Fruit fly (Drosophila melanogaster) whole organism, prepupa: ENCODE data around the gene Nhe2.

Experiments used
- Blimp-1 ChIP-seq: fragments of 200-800 bp; sonication (Bioruptor generic); optimal IDR thresholded peaks from 3 replicates; lab custom pipeline; 2017; ENCODE audit warnings: missing biosample characterization, missing genetic modification characterization, mild to moderate bottlenecking, moderate library complexity, missing genetic modification reagents
- CG10631 ChIP-seq: fragments of 200-800 bp; sonication (Bioruptor generic); optimal IDR thresholded peaks from 2 replicates; lab custom pipeline; 2016; ENCODE audit warnings: missing biosample characterization, missing genetic modification characterization
- CG11294 ChIP-seq: fragments of 200-800 bp; sonication (Bioruptor generic); IDR thresholded peaks from 2 replicates; pipeline ENCODE4 v1.3.6; 2022; ENCODE audit warnings: missing biosample characterization, missing genetic modification characterization
- CG11762 ChIP-seq: fragments of 200-800 bp; sonication (Bioruptor generic); optimal IDR thresholded peaks from 3 replicates; lab custom pipeline; 2016; ENCODE audit warnings: missing biosample characterization, missing genetic modification characterization; ENCODE audit not compliant: insufficient read depth
- CG15336 ChIP-seq: fragments of 200-800 bp; sonication (Bioruptor generic); IDR thresholded peaks from 2 replicates; pipeline ENCODE4 v1.3.6; 2022; ENCODE audit warnings: missing biosample characterization, missing genetic modification characterization
- CG16779 ChIP-seq: fragments of 200-800 bp; sonication (Bioruptor generic); optimal IDR thresholded peaks from 3 replicates; lab custom pipeline; 2017; ENCODE audit warnings: missing biosample characterization, mild to moderate bottlenecking, missing genetic modification characterization
- CG31627 ChIP-seq: fragments of 200-800 bp; sonication (Bioruptor generic); optimal IDR thresholded peaks from 3 replicates; lab custom pipeline; 2016; ENCODE audit warnings: missing biosample characterization, missing genetic modification characterization
- CG3919 ChIP-seq: fragments of 200-800 bp; sonication (Bioruptor generic); optimal IDR thresholded peaks from 3 replicates; lab custom pipeline; 2016; ENCODE audit warnings: missing biosample characterization, missing genetic modification characterization
- CG6163 ChIP-seq: fragments of 200-800 bp; sonication (Bioruptor generic); IDR thresholded peaks from 3 replicates; pipeline ENCODE4 v1.3.6; 2022; ENCODE audit warnings: missing biosample characterization, missing genetic modification characterization
- CG6792 ChIP-seq: fragments of 200-800 bp; sonication (Bioruptor generic); optimal IDR thresholded peaks from 3 replicates; lab custom pipeline; 2016; ENCODE audit warnings: missing biosample characterization, missing genetic modification characterization
- CG6808 ChIP-seq: fragments of 200-800 bp; sonication (Bioruptor generic); optimal IDR thresholded peaks from 3 replicates; lab custom pipeline; 2017; ENCODE audit warnings: missing biosample characterization, missing genetic modification characterization, mild to moderate bottlenecking, moderate library complexity, missing genetic modification reagents
- CG7368 ChIP-seq: fragments of 200-800 bp; sonication (Bioruptor generic); optimal IDR thresholded peaks from 3 replicates; lab custom pipeline; 2016; ENCODE audit warnings: missing biosample characterization, missing genetic modification characterization
- CG8319 ChIP-seq: fragments of 200-800 bp; sonication (Bioruptor generic); optimal IDR thresholded peaks from 3 replicates; lab custom pipeline; 2016; ENCODE audit warnings: missing biosample characterization, missing genetic modification characterization
- Eip75B ChIP-seq: fragments of 200-800 bp; sonication (Bioruptor generic); optimal IDR thresholded peaks from 3 replicates; lab custom pipeline; 2016; ENCODE audit warnings: missing biosample characterization, missing genetic modification characterization
- Eip78C ChIP-seq: fragments of 200-800 bp; sonication (Bioruptor generic); peaks from one replicate; lab custom pipeline; 2016; ENCODE audit warnings: missing biosample characterization, missing genetic modification characterization
- Eip93F ChIP-seq: fragments of 200-800 bp; sonication (Bioruptor generic); optimal IDR thresholded peaks from 2 replicates; lab custom pipeline; 2016; ENCODE audit warnings: missing biosample characterization, mild to moderate bottlenecking, missing genetic modification characterization
- Ets21C ChIP-seq: fragments of 200-800 bp; sonication (Bioruptor generic); optimal IDR thresholded peaks from 3 replicates; lab custom pipeline; 2016; ENCODE audit warnings: missing biosample characterization, missing genetic modification characterization
- Ets96B ChIP-seq: fragments of 200-800 bp; optimal IDR thresholded peaks from 2 replicates; lab custom pipeline; 2019; ENCODE audit warnings: missing biosample characterization, mild to moderate bottlenecking, missing genetic modification characterization, moderate library complexity
- Hr38 ChIP-seq: sonication (Bioruptor generic); optimal IDR thresholded peaks from 2 replicates; lab custom pipeline; 2016; ENCODE audit warnings: missing biosample characterization, missing genetic modification characterization
- Hr4 ChIP-seq: fragments of 200-800 bp; sonication (Bioruptor generic); optimal IDR thresholded peaks from 3 replicates; lab custom pipeline; 2016; ENCODE audit warnings: missing biosample characterization, missing genetic modification characterization
- Met ChIP-seq: fragments of 200-800 bp; sonication (Bioruptor generic); optimal IDR thresholded peaks from 3 replicates; lab custom pipeline; 2016; ENCODE audit warnings: missing biosample characterization, missing genetic modification characterization
- OdsH ChIP-seq: fragments of 200-800 bp; sonication (Bioruptor generic); optimal IDR thresholded peaks from 3 replicates; lab custom pipeline; 2016; ENCODE audit warnings: missing biosample characterization, missing genetic modification characterization
- Smox ChIP-seq: fragments of 200-800 bp; sonication (Bioruptor generic); optimal IDR thresholded peaks from 3 replicates; lab custom pipeline; 2016; ENCODE audit warnings: missing biosample characterization, missing genetic modification characterization
- Sox14 ChIP-seq: fragments of 200-800 bp; sonication (Bioruptor generic); optimal IDR thresholded peaks from 3 replicates; lab custom pipeline; 2016; ENCODE audit warnings: missing biosample characterization, missing genetic modification characterization
- achi ChIP-seq: fragments of 200-800 bp; sonication (Bioruptor generic); optimal IDR thresholded peaks from 3 replicates; lab custom pipeline; 2016; ENCODE audit warnings: missing biosample characterization, missing genetic modification characterization
- acj6 ChIP-seq: fragments of 200-800 bp; sonication (Bioruptor generic); optimal IDR thresholded peaks from 3 replicates; lab custom pipeline; 2016; ENCODE audit warnings: missing biosample characterization, missing genetic modification characterization
- cyc ChIP-seq: fragments of 200-800 bp; sonication (Bioruptor generic); optimal IDR thresholded peaks from 3 replicates; lab custom pipeline; 2016; ENCODE audit warnings: missing biosample characterization, missing genetic modification characterization
- dac ChIP-seq: fragments of 200-800 bp; sonication (Bioruptor generic); optimal IDR thresholded peaks from 2 replicates; lab custom pipeline; 2017; ENCODE audit warnings: missing biosample characterization, mild to moderate bottlenecking, missing genetic modification characterization
- dsx ChIP-seq: fragments of 200-800 bp; optimal IDR thresholded peaks from 3 replicates; lab custom pipeline; 2019; ENCODE audit warnings: missing biosample characterization, mild to moderate bottlenecking, missing genetic modification characterization, moderate library complexity; ENCODE audit not compliant: poor library complexity, severe bottlenecking
- eg ChIP-seq: fragments of 200-800 bp; sonication (Bioruptor generic); IDR thresholded peaks from 3 replicates; pipeline ENCODE4 v1.3.6; 2022; ENCODE audit warnings: missing biosample characterization, missing genetic modification characterization
- esn ChIP-seq: fragments of 200-800 bp; sonication (Bioruptor generic); optimal IDR thresholded peaks from 2 replicates; lab custom pipeline; 2016; ENCODE audit warnings: missing biosample characterization, mild to moderate bottlenecking, missing genetic modification characterization, moderate library complexity
- fd59A ChIP-seq: fragments of 200-800 bp; sonication (Bioruptor generic); optimal IDR thresholded peaks from 2 replicates; lab custom pipeline; 2017; ENCODE audit warnings: missing biosample characterization, mild to moderate bottlenecking, missing genetic modification characterization, missing genetic modification reagents
- fkh ChIP-seq: fragments of 200-800 bp; sonication (Bioruptor generic); optimal IDR thresholded peaks from 3 replicates; lab custom pipeline; 2017; ENCODE audit warnings: missing biosample characterization, mild to moderate bottlenecking, missing genetic modification characterization, moderate library complexity
- lz ChIP-seq: fragments of 200-800 bp; sonication (Bioruptor generic); optimal IDR thresholded peaks from 3 replicates; lab custom pipeline; 2016; ENCODE audit warnings: missing biosample characterization, missing genetic modification characterization
- pdm3 ChIP-seq: fragments of 200-800 bp; sonication (Bioruptor generic); optimal IDR thresholded peaks from 3 replicates; lab custom pipeline; 2016; ENCODE audit warnings: missing biosample characterization, missing genetic modification characterization
- ss ChIP-seq, 2 experiments: fragments of 200-800 bp; sonication (Bioruptor generic); optimal IDR thresholded peaks; 2 replicates in 1 of 2; 3 replicates in 1 of 2; lab custom pipeline; 2017 to 2018; ENCODE audit warnings: mild to moderate bottlenecking in 2 of 2, missing biosample characterization in 2 of 2, missing genetic modification characterization in 2 of 2, moderate library complexity in 1 of 2
- svp ChIP-seq: fragments of 200-800 bp; sonication (Bioruptor generic); peaks from one replicate; lab custom pipeline; 2016; ENCODE audit warnings: missing biosample characterization, missing genetic modification characterization
- topi ChIP-seq: fragments of 200-800 bp; sonication (Bioruptor generic); optimal IDR thresholded peaks from 3 replicates; lab custom pipeline; 2016; ENCODE audit warnings: missing biosample characterization, missing genetic modification characterization
- vri ChIP-seq: fragments of 200-800 bp; sonication (Bioruptor generic); optimal IDR thresholded peaks from 3 replicates; lab custom pipeline; 2016; ENCODE audit warnings: missing biosample characterization, mild to moderate bottlenecking, missing genetic modification characterization

The Nhe2 gene

dm6 chr2L:21153844-21154243 lies 49.5 kb downstream of the Nhe2 start:
- TF ChIP-seq acj6, result no peak
- TF ChIP-seq CG11294 (GFP tag; lab: Robert Waterston, UW), result no peak
- no peak for TF ChIP-seq CG16779 (tag; lab: Kevin White, UChicago)
- TF ChIP-seq lz (GFP tag; lab: Kevin White, UChicago), result no peak
- TF ChIP-seq fd59A, result no peak
- TF ChIP-seq dac (GFP tag; lab: Kevin White, UChicago), result no peak
- no peak for TF ChIP-seq CG10631
- no peak for TF ChIP-seq Eip93F (GFP tag; lab: Kevin White, UChicago)
- no peak for TF ChIP-seq CG6163 (GFP tag; lab: Robert Waterston, UW)
- no peak for TF ChIP-seq dsx (GFP tag; lab: Kevin White, UChicago)
- no peak for TF ChIP-seq Smox (GFP tag; lab: Kevin White, UChicago)
- no peak for TF ChIP-seq Sox14

dm6 chr2L:21156156-21157040 lies 52.0 kb downstream of the Nhe2 start, which contains the start of the genes Mpp6 and E2f2:
Mpp6 (plus strand) TSS chr2L:21156288.
E2f2 (minus strand) TSS chr2L:21156749.
- TF ChIP-seq Eip78C (GFP tag; lab: Kevin White, UChicago) (peak; percentile 77), fkh (GFP tag; lab: Kevin White, UChicago) (peak; percentile 78), CG6808 (GFP tag; lab: Kevin White, UChicago) (no peak), CG7368 (GFP tag; lab: Kevin White, UChicago) (peak; percentile 2), eg (GFP tag; lab: Robert Waterston, UW) (no peak), esn (GFP tag; lab: Kevin White, UChicago) (peak; percentile 46), Hr38 (GFP tag; lab: Kevin White, UChicago) (no peak), lz (GFP tag; lab: Kevin White, UChicago) (peak; percentile 19), ss (GFP tag; optimal IDR thresholded peaks at IDR 0.05; lab: Kevin White, UChicago) (no peak), Eip75B (GFP tag; lab: Kevin White, UChicago) (no peak), achi (GFP tag; lab: Kevin White, UChicago) (peak; percentile 25), CG31627 (peak; percentile 34), CG10631 (peak; percentile 41), svp (GFP tag; lab: Kevin White, UChicago) (no peak), CG3919 (peak; percentile 5), CG6792 (GFP tag; lab: Kevin White, UChicago) (no peak), fd59A (no peak), Ets21C (GFP tag; lab: Kevin White, UChicago) (no peak), Smox (GFP tag; lab: Kevin White, UChicago) (no peak), Blimp-1 (GFP tag; lab: Kevin White, UChicago) (no peak), Eip93F (GFP tag; lab: Kevin White, UChicago) (no peak), topi (peak; percentile 9), vri (GFP tag; lab: Kevin White, UChicago) (no peak), pdm3 (peak; percentile 22), dac (GFP tag; lab: Kevin White, UChicago) (no peak), CG11762 (GFP tag; lab: Kevin White, UChicago) (no peak), cyc (peak; percentile 17), Ets96B (tag; lab: Kevin White, UChicago) (no peak), Hr4 (GFP tag; lab: Kevin White, UChicago) (peak; percentile 32), OdsH (GFP tag; lab: Kevin White, UChicago) (no peak), CG8319 (no peak), CG15336 (GFP tag; lab: Robert Waterston, UW) (no peak), Met (GFP tag; lab: Kevin White, UChicago) (no peak), CG6163 (GFP tag; lab: Robert Waterston, UW) (peak; percentile 43; the same call in 1 of the 3 replicates)
